Fruit fly (Drosophila melanogaster): ENCODE measurements around the gene CG12523.

dm6 chr3L:10833222-10833621 lies 32.2 kb downstream of the CG12523 start:
- no peak for TF ChIP-seq CG12605 (GFP tag; IDR thresholded peaks at IDR 0.05)
- TF ChIP-seq CG8301 (tag; optimal IDR thresholded peaks at IDR 0.05): no peak
- TF ChIP-seq CG13204 (GFP tag; optimal IDR thresholded peaks at IDR 0.05): no peak
- TF ChIP-seq EcR (GFP tag; optimal IDR thresholded peaks at IDR 0.05): no peak
- no peak for TF ChIP-seq gl (tag; optimal IDR thresholded peaks at IDR 0.05)
- no peak for TF ChIP-seq rn (GFP tag; IDR thresholded peaks at IDR 0.05)
- no peak for TF ChIP-seq CG32121 (GFP tag; IDR thresholded peaks at IDR 0.05)
- TF ChIP-seq CG17806 (tag; optimal IDR thresholded peaks at IDR 0.05): no peak
- TF ChIP-seq Snoo (tag; optimal IDR thresholded peaks at IDR 0.05): no peak
- TF ChIP-seq CG14655 (GFP tag; optimal IDR thresholded peaks at IDR 0.05): no peak

Data from whole organism, pupa.